Fruit fly (Drosophila melanogaster) whole organism, embryonic: Measurements from ENCODE around the gene CG31650.

Source experiments
- CG11085 ChIP-seq: fragments of 200-800 bp; sonication (Bioruptor generic); IDR thresholded peaks from 2 replicates; pipeline ENCODE4 v1.3.6; 2022; ENCODE audit warnings: missing biosample characterization, missing genetic modification characterization
- CG13624 ChIP-seq: fragments of 200-800 bp; sonication (Bioruptor generic); optimal IDR thresholded peaks from 2 replicates; lab custom pipeline; 2016; ENCODE audit warnings: missing biosample characterization, missing genetic modification characterization
- CG14667 ChIP-seq: fragments of 200-800 bp; sonication (Bioruptor generic); IDR thresholded peaks from 2 replicates; pipeline ENCODE4 v1.3.6; 2022; ENCODE audit warnings: missing biosample characterization, missing genetic modification characterization
- CG4820 ChIP-seq: fragments of 200-800 bp; sonication (Bioruptor generic); optimal IDR thresholded peaks from 3 replicates; lab custom pipeline; 2016; ENCODE audit warnings: missing biosample characterization, missing genetic modification characterization
- CG8388 ChIP-seq: fragments of 200-800 bp; sonication (Bioruptor generic); optimal IDR thresholded peaks from 2 replicates; lab custom pipeline; 2019; ENCODE audit warnings: missing biosample characterization, mild to moderate bottlenecking, missing genetic modification characterization, moderate library complexity
- Ets65A ChIP-seq: fragments of 200-800 bp; sonication (Bioruptor generic); peaks from one replicate; lab custom pipeline; 2016; ENCODE audit warnings: missing biosample characterization, missing genetic modification characterization
- bsh ChIP-seq, 2 experiments: fragments of 200-800 bp; sonication (Bioruptor generic); optimal IDR thresholded peaks; 2 replicates each; lab custom pipeline; 2017 to 2018; ENCODE audit warnings: mild to moderate bottlenecking in 2 of 2, missing biosample characterization in 2 of 2, missing genetic modification characterization in 2 of 2, moderate library complexity in 1 of 2
- eve ChIP-seq, 2 experiments: fragments of >200 bp; optimal IDR thresholded peaks; 2 replicates each; lab custom pipeline; 2017; ENCODE audit warnings: missing biosample characterization in 2 of 2, missing genetic modification characterization in 2 of 2
- nerfin-2 ChIP-seq: fragments of 200-800 bp; sonication (Bioruptor generic); IDR thresholded peaks from 2 replicates; pipeline ENCODE4 v1.3.6; 2022; ENCODE audit warnings: missing biosample characterization, missing genetic modification characterization; ENCODE audit not compliant: partially characterized antibody

dm6 chr2L:4996283-4996922 is 48.1 kb downstream of the CG31650 start:
- TF ChIP-seq CG14667 (GFP tag; lab: Robert Waterston, UW) = no peak
- TF ChIP-seq Ets65A = no peak
- TF ChIP-seq nerfin-2 (GFP tag; lab: Robert Waterston, UW) = no peak
- no peak for TF ChIP-seq bsh (GFP tag; optimal IDR thresholded peaks at IDR 0.05; lab: Kevin White, UChicago)
- peak in 1 of 2 experiments; percentile 69 for TF ChIP-seq eve (GFP tag; optimal IDR thresholded peaks at IDR 0.05; lab: Kevin White, UChicago)
- TF ChIP-seq CG11085 (GFP tag; lab: Robert Waterston, UW) = no peak
- TF ChIP-seq CG4820 = no peak
- TF ChIP-seq CG8388 (GFP tag; lab: Kevin White, UChicago) = no peak
- no peak for TF ChIP-seq CG13624
